Fruit fly (Drosophila melanogaster) whole organism, embryonic: ENCODE measurements around the gene CG43198.

ENCODE experiments used
- Atf-2 ChIP-seq: fragments of 200-800 bp; sonication (Bioruptor generic); optimal IDR thresholded peaks from 2 replicates; lab custom pipeline; 2016; ENCODE audit warnings: missing biosample characterization, missing genetic modification characterization
- CG11085 ChIP-seq: fragments of 200-800 bp; sonication (Bioruptor generic); IDR thresholded peaks from 2 replicates; pipeline ENCODE4 v1.3.6; 2022; ENCODE audit warnings: missing biosample characterization, missing genetic modification characterization
- CG11456 ChIP-seq: fragments of 200-800 bp; sonication (Bioruptor generic); IDR thresholded peaks from 3 replicates; pipeline ENCODE4 v1.3.6; 2022; ENCODE audit warnings: missing biosample characterization, missing genetic modification characterization
- CG11504 ChIP-seq: fragments of 200-800 bp; sonication (Bioruptor generic); optimal IDR thresholded peaks from 3 replicates; lab custom pipeline; 2019; ENCODE audit warnings: missing biosample characterization, mild to moderate bottlenecking, missing genetic modification characterization, moderate library complexity
- CG12236 ChIP-seq: fragments of 200-800 bp; sonication (Bioruptor generic); optimal IDR thresholded peaks from 2 replicates; lab custom pipeline; 2016; ENCODE audit warnings: missing biosample characterization, missing genetic modification characterization
- CG12942 ChIP-seq: fragments of 200-800 bp; sonication (Bioruptor generic); optimal IDR thresholded peaks from 3 replicates; lab custom pipeline; 2016; ENCODE audit warnings: missing biosample characterization, missing genetic modification characterization
- CG13287 ChIP-seq: fragments of 200-800 bp; sonication (Bioruptor generic); IDR thresholded peaks from 2 replicates; pipeline ENCODE4 v1.3.6; 2022; ENCODE audit warnings: missing biosample characterization, missing genetic modification characterization; ENCODE audit not compliant: partially characterized antibody
- CG13424 ChIP-seq: fragments of 200-800 bp; sonication (Bioruptor generic); optimal IDR thresholded peaks from 2 replicates; lab custom pipeline; 2019; ENCODE audit warnings: missing biosample characterization, mild to moderate bottlenecking, missing genetic modification characterization, moderate library complexity
- CG17359 ChIP-seq: fragments of 200-800 bp; sonication (Bioruptor generic); optimal IDR thresholded peaks from 3 replicates; lab custom pipeline; 2018; ENCODE audit warnings: missing biosample characterization, mild to moderate bottlenecking, missing genetic modification characterization, moderate library complexity
- CG30020 ChIP-seq: fragments of 200-800 bp; optimal IDR thresholded peaks from 2 replicates; lab custom pipeline; 2019; ENCODE audit warnings: missing biosample characterization, mild to moderate bottlenecking, missing genetic modification characterization, moderate library complexity
- CG4404 ChIP-seq: fragments of 200-800 bp; sonication (Bioruptor generic); IDR thresholded peaks from 2 replicates; pipeline ENCODE4 v1.3.6; 2022; ENCODE audit warnings: missing biosample characterization, missing genetic modification characterization
- CG6791 ChIP-seq: fragments of 200-800 bp; sonication (Bioruptor generic); IDR thresholded peaks from 3 replicates; pipeline ENCODE4 v1.3.6; 2022; ENCODE audit warnings: missing biosample characterization, missing genetic modification characterization; ENCODE audit not compliant: partially characterized antibody
- CG7556 ChIP-seq: fragments of 200-800 bp; sonication (Bioruptor generic); optimal IDR thresholded peaks from 2 replicates; lab custom pipeline; 2017; ENCODE audit warnings: missing biosample characterization, mild to moderate bottlenecking, missing genetic modification characterization
- CG7745 ChIP-seq: fragments of 200-800 bp; sonication (Bioruptor generic); optimal IDR thresholded peaks from 2 replicates; lab custom pipeline; 2018; ENCODE audit warnings: missing biosample characterization, mild to moderate bottlenecking, missing genetic modification characterization, moderate library complexity
- CG7786 ChIP-seq: fragments of 200-800 bp; sonication (Bioruptor generic); optimal IDR thresholded peaks from 2 replicates; lab custom pipeline; 2016; ENCODE audit warnings: missing biosample characterization, missing genetic modification characterization
- CG8765 ChIP-seq: fragments of 200-800 bp; sonication (Bioruptor generic); IDR thresholded peaks from 2 replicates; pipeline ENCODE4 v1.3.6; 2022; ENCODE audit warnings: missing biosample characterization, missing genetic modification characterization
- CG9727 ChIP-seq: fragments of 200-800 bp; sonication (Bioruptor generic); optimal IDR thresholded peaks from 3 replicates; lab custom pipeline; 2017; ENCODE audit warnings: missing biosample characterization, mild to moderate bottlenecking, missing genetic modification characterization
- CG9817 ChIP-seq: fragments of 200-800 bp; sonication (Bioruptor generic); optimal IDR thresholded peaks from 2 replicates; lab custom pipeline; 2018; ENCODE audit warnings: missing biosample characterization, mild to moderate bottlenecking, missing genetic modification characterization, moderate library complexity
- D ChIP-seq, 2 experiments: fragments of 200-800 bp in 1 of 2; fragments of >200 bp in 1 of 2; sonication (Bioruptor generic) in 1 of 2; optimal IDR thresholded peaks; 2 replicates in 1 of 2; 3 replicates in 1 of 2; lab custom pipeline; 2017; ENCODE audit warnings: mild to moderate bottlenecking in 1 of 2, missing biosample characterization in 1 of 2, missing genetic modification characterization in 1 of 2, missing genetic modification reagents in 1 of 2
- Dad ChIP-seq: fragments of 200-800 bp; sonication (Bioruptor generic); optimal IDR thresholded peaks from 3 replicates; lab custom pipeline; 2016; ENCODE audit warnings: missing biosample characterization, missing genetic modification characterization
- Dbx ChIP-seq: fragments of 200-800 bp; sonication (Bioruptor generic); IDR thresholded peaks from 3 replicates; pipeline ENCODE4 v1.3.6; 2022; ENCODE audit warnings: missing biosample characterization, missing genetic modification characterization
- Doc3 ChIP-seq: fragments of 200-800 bp; sonication (Bioruptor generic); IDR thresholded peaks from 3 replicates; pipeline ENCODE4 v1.3.6; 2022; ENCODE audit warnings: missing biosample characterization, missing genetic modification characterization; ENCODE audit not compliant: partially characterized antibody
- Eip74EF ChIP-seq, 2 experiments: fragments of 200-800 bp in 1 of 2; fragments of >200 bp in 1 of 2; sonication (Bioruptor generic) in 1 of 2; optimal IDR thresholded peaks; 2 replicates each; lab custom pipeline; 2017 to 2019; ENCODE audit warnings: missing biosample characterization in 2 of 2, missing genetic modification characterization in 2 of 2, mild to moderate bottlenecking in 1 of 2, moderate library complexity in 1 of 2
- Fer1 ChIP-seq: fragments of 200-800 bp; sonication (Bioruptor generic); optimal IDR thresholded peaks from 2 replicates; lab custom pipeline; 2017; ENCODE audit warnings: missing biosample characterization, mild to moderate bottlenecking, missing genetic modification characterization
- H15 ChIP-seq: fragments of 200-800 bp; sonication (Bioruptor generic); IDR thresholded peaks from 3 replicates; pipeline ENCODE4 v1.3.6; 2022; ENCODE audit warnings: missing biosample characterization, missing genetic modification characterization
- HLH4C ChIP-seq: fragments of 200-800 bp; sonication (Bioruptor generic); IDR thresholded peaks from 3 replicates; pipeline ENCODE4 v1.3.6; 2022; ENCODE audit warnings: missing biosample characterization, missing genetic modification characterization; ENCODE audit not compliant: partially characterized antibody
- Lhr ChIP-seq: fragments of 200-800 bp; sonication (Bioruptor generic); optimal IDR thresholded peaks from 3 replicates; lab custom pipeline; 2017; ENCODE audit warnings: mild to moderate bottlenecking, missing biosample characterization, missing genetic modification reagents, missing genetic modification characterization
- Sin3A ChIP-seq: fragments of >200 bp; optimal IDR thresholded peaks from 2 replicates; lab custom pipeline; 2018
- Sox102F ChIP-seq: fragments of 200-800 bp; sonication (Bioruptor generic); optimal IDR thresholded peaks from 2 replicates; lab custom pipeline; 2018; ENCODE audit warnings: missing biosample characterization, mild to moderate bottlenecking, missing genetic modification characterization, moderate library complexity
- bowl ChIP-seq: fragments of 200-800 bp; sonication (Bioruptor generic); IDR thresholded peaks from 2 replicates; pipeline ENCODE4 v1.3.6; 2022; ENCODE audit warnings: missing biosample characterization, missing genetic modification characterization
- bsh ChIP-seq, 2 experiments: fragments of 200-800 bp; sonication (Bioruptor generic); optimal IDR thresholded peaks; 2 replicates each; lab custom pipeline; 2017 to 2018; ENCODE audit warnings: mild to moderate bottlenecking in 2 of 2, missing biosample characterization in 2 of 2, missing genetic modification characterization in 2 of 2, moderate library complexity in 1 of 2
- cad ChIP-seq: fragments of >200 bp; optimal IDR thresholded peaks from 2 replicates; lab custom pipeline; 2017; ENCODE audit warnings: missing biosample characterization, missing genetic modification characterization
- crp ChIP-seq, 2 experiments: fragments of 200-800 bp; sonication (Bioruptor generic); optimal IDR thresholded peaks; 2 replicates in 1 of 2; 3 replicates in 1 of 2; lab custom pipeline; 2017; ENCODE audit warnings: missing biosample characterization in 2 of 2, missing genetic modification characterization in 2 of 2, mild to moderate bottlenecking in 1 of 2, moderate library complexity in 1 of 2
- ewg ChIP-seq: fragments of 200-800 bp; sonication (Bioruptor generic); optimal IDR thresholded peaks from 3 replicates; lab custom pipeline; 2017; ENCODE audit warnings: mild to moderate bottlenecking, missing biosample characterization, missing genetic modification reagents, missing genetic modification characterization
- fd102C ChIP-seq: fragments of 200-800 bp; sonication (Bioruptor generic); optimal IDR thresholded peaks from 2 replicates; lab custom pipeline; 2018; ENCODE audit warnings: missing biosample characterization, mild to moderate bottlenecking, missing genetic modification characterization, moderate library complexity
- fd64A ChIP-seq: fragments of 200-800 bp; sonication (Bioruptor generic); optimal IDR thresholded peaks from 3 replicates; lab custom pipeline; 2018; ENCODE audit warnings: missing biosample characterization, mild to moderate bottlenecking, missing genetic modification characterization
- fru ChIP-seq: fragments of >200 bp; optimal IDR thresholded peaks from 2 replicates; lab custom pipeline; 2017
- gcm2 ChIP-seq: fragments of 200-800 bp; sonication (Bioruptor generic); optimal IDR thresholded peaks from 2 replicates; lab custom pipeline; 2016; ENCODE audit warnings: missing biosample characterization, missing genetic modification characterization
- hbn ChIP-seq: fragments of 200-800 bp; sonication (Bioruptor generic); IDR thresholded peaks from 2 replicates; pipeline ENCODE4 v1.3.6; 2022; ENCODE audit warnings: missing biosample characterization, missing genetic modification characterization; ENCODE audit not compliant: partially characterized antibody
- kah ChIP-seq: fragments of 200-800 bp; sonication (Bioruptor generic); optimal IDR thresholded peaks from 2 replicates; lab custom pipeline; 2018; ENCODE audit warnings: missing biosample characterization, mild to moderate bottlenecking, missing genetic modification characterization
- klu ChIP-seq: fragments of 200-800 bp; sonication (Bioruptor generic); IDR thresholded peaks from 2 replicates; pipeline ENCODE4 v1.3.6; 2022; ENCODE audit warnings: missing biosample characterization, missing genetic modification characterization
- kni ChIP-seq: fragments of 200-800 bp; sonication (Bioruptor generic); optimal IDR thresholded peaks from 3 replicates; lab custom pipeline; 2017; ENCODE audit warnings: mild to moderate bottlenecking, missing biosample characterization, missing genetic modification reagents, missing genetic modification characterization
- knrl ChIP-seq: fragments of 200-800 bp; sonication (Bioruptor generic); IDR thresholded peaks from 3 replicates; pipeline ENCODE4 v1.3.6; 2022; ENCODE audit warnings: missing biosample characterization, missing genetic modification characterization; ENCODE audit not compliant: partially characterized antibody
- nerfin-1 ChIP-seq: fragments of 200-800 bp; sonication (Bioruptor generic); optimal IDR thresholded peaks from 3 replicates; lab custom pipeline; 2019; ENCODE audit warnings: missing biosample characterization, mild to moderate bottlenecking, missing genetic modification characterization, moderate library complexity
- nmo ChIP-seq: fragments of 200-800 bp; sonication (Bioruptor generic); optimal IDR thresholded peaks from 2 replicates; lab custom pipeline; 2018; ENCODE audit warnings: missing biosample characterization, mild to moderate bottlenecking, missing genetic modification characterization, moderate library complexity
- odd ChIP-seq: fragments of 200-800 bp; sonication (Bioruptor generic); optimal IDR thresholded peaks from 2 replicates; lab custom pipeline; 2017; ENCODE audit warnings: missing biosample characterization, mild to moderate bottlenecking, missing genetic modification characterization
- p53 ChIP-seq: fragments of 200-800 bp; sonication (Bioruptor generic); optimal IDR thresholded peaks from 2 replicates; lab custom pipeline; 2016; ENCODE audit warnings: missing biosample characterization, missing genetic modification characterization
- pnt ChIP-seq: fragments of 200-800 bp; sonication (Bioruptor generic); optimal IDR thresholded peaks from 3 replicates; lab custom pipeline; 2016; ENCODE audit warnings: missing biosample characterization, missing genetic modification characterization
- slp2 ChIP-seq: fragments of 200-800 bp; sonication (Bioruptor generic); optimal IDR thresholded peaks from 2 replicates; lab custom pipeline; 2016; ENCODE audit warnings: missing biosample characterization, missing genetic modification characterization
- wdn ChIP-seq: fragments of 200-800 bp; sonication (Bioruptor generic); IDR thresholded peaks from 2 replicates; pipeline ENCODE4 v1.3.6; 2022; ENCODE audit warnings: missing biosample characterization, missing genetic modification characterization

The CG43198 gene

DNA sequence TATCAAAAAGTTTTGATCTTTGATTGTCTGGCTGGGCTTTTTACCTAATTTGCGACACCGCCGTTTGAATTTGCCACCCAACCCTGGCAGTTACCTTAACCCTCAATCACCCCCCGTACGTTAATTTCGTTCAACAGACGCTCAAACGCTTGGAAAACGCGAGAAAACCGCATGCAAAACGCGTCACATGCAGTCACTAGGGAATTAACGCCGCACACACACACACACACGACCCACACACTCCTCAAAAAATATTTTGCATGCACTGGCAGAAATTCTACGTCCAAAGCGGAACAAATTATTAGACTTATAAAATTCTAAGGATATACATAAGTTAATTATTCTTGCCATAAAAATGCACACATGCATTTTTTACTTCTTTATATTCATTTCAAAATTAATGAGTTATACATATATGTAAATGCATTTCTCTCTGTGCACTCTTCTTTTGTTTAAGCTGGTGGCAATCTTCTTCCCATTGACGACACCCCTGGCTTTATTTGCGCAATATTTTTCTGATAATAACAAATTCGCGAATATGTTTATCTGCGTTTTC is 22.1 kb upstream of the CG43198 start (continued):
- TF ChIP-seq Eip74EF (GFP tag; optimal IDR thresholded peaks at IDR 0.05; lab: Kevin White, UChicago) (no peak), CG13287 (GFP tag; lab: Robert Waterston, UW) (no peak), gcm2 (GFP tag; lab: Kevin White, UChicago) (no peak), slp2 (GFP tag; lab: Kevin White, UChicago) (no peak), CG11504 (tag; lab: Kevin White, UChicago) (peak; percentile 42), CG6791 (no peak), fd64A (GFP tag; lab: Kevin White, UChicago) (no peak), wdn (GFP tag; lab: Robert Waterston, UW) (no peak), Lhr (GFP tag; lab: Kevin White, UChicago) (no peak), nmo (GFP tag; lab: Kevin White, UChicago) (no peak), CG4404 (no peak), CG11456 (GFP tag; lab: Robert Waterston, UW) (no peak), fd102C (GFP tag; lab: Kevin White, UChicago) (no peak), H15 (GFP tag; lab: Robert Waterston, UW) (no peak), bsh (GFP tag; optimal IDR thresholded peaks at IDR 0.05; lab: Kevin White, UChicago) (peak in 1 of 2 experiments; percentile 42), Doc3 (GFP tag; lab: Robert Waterston, UW) (no peak), D (optimal IDR thresholded peaks at IDR 0.05; lab: Kevin White, UChicago) (no peak), D (GFP tag; optimal IDR thresholded peaks at IDR 0.05; lab: Kevin White, UChicago) (peak; percentile 6), Dad (GFP tag; lab: Kevin White, UChicago) (no peak), kah (GFP tag; lab: Kevin White, UChicago) (no peak), CG11085 (GFP tag; lab: Robert Waterston, UW) (no peak), Fer1 (GFP tag; lab: Kevin White, UChicago) (peak; percentile 14), CG12236 (GFP tag; lab: Kevin White, UChicago) (no peak), nerfin-1 (tag; lab: Kevin White, UChicago) (no peak), bowl (GFP tag; lab: Robert Waterston, UW) (no peak), hbn (GFP tag; lab: Robert Waterston, UW) (no peak), CG8765 (no peak), pnt (GFP tag; lab: Kevin White, UChicago) (no peak), CG17359 (peak; percentile 11), CG13424 (tag; lab: Kevin White, UChicago) (peak; percentile 18), CG7556 (GFP tag; lab: Kevin White, UChicago) (peak; percentile 18), klu (no peak), p53 (no peak), kni (GFP tag; lab: Kevin White, UChicago) (no peak), odd (GFP tag; lab: Kevin White, UChicago) (no peak), HLH4C (GFP tag; lab: Robert Waterston, UW) (no peak), crp (GFP tag; optimal IDR thresholded peaks at IDR 0.05; lab: Kevin White, UChicago) (no peak), Sox102F (peak; percentile 34), Dbx (GFP tag; lab: Robert Waterston, UW) (no peak), cad (GFP tag; lab: Kevin White, UChicago) (no peak), CG9727 (peak; percentile 4), CG12942 (GFP tag; lab: Kevin White, UChicago) (no peak), Sin3A (no peak), ewg (GFP tag; lab: Kevin White, UChicago) (no peak), CG7745 (no peak), knrl (GFP tag; lab: Robert Waterston, UW) (no peak), CG7786 (GFP tag; lab: Kevin White, UChicago) (no peak), fru (lab: Kevin White, UChicago) (no peak), CG9817 (tag; lab: Kevin White, UChicago) (peak; percentile 1), CG30020 (tag; lab: Kevin White, UChicago) (no peak), Atf-2 (GFP tag; lab: Kevin White, UChicago) (no peak)
